Fruit fly (Drosophila melanogaster) S2 (cell line): Measurements from ENCODE around the gene PolD1.

Experiments
- CG8478 ChIP-seq: fragments of >200 bp; optimal IDR thresholded peaks from 2 replicates; lab custom pipeline; 2018
- CTCF ChIP-seq, 2 experiments: fragments of >200 bp; optimal IDR thresholded peaks; 2 replicates each; lab custom pipeline; 2018

- TF ChIP-seq CTCF (optimal IDR thresholded peaks at IDR 0.05; lab: Kevin White, UChicago) = no peak
- no peak for TF ChIP-seq CG8478 (lab: Kevin White, UChicago)
These were observed 5.5 kb downstream of the PolD1 start for dm6 chr3L:15982148-15982547.
